Worm (Caenorhabditis elegans): ENCODE results near the gene fbxa-184.

The fbxa-184 gene

ce11 chrII:1742535-1742934 lies 32.5 kb downstream of the fbxa-184 start, which contains the start of gene F36H5.12:
F36H5.12 (plus strand) TSS chrII:1742835.
- TF ChIP-seq K11D2.4 (GFP tag; IDR thresholded peaks at IDR 0.05), result no peak
- no peak for TF ChIP-seq F52B5.7 (tag; optimal IDR thresholded peaks at IDR 0.05)
- no peak for TF ChIP-seq ztf-26 (tag; optimal IDR thresholded peaks at IDR 0.05)
- no peak for TF ChIP-seq hmg-1.2 (GFP tag; IDR thresholded peaks at IDR 0.05)

ce11 chrII:1744183-1744582 lies 34.1 kb downstream of the fbxa-184 start, which contains the start of gene clec-19:
clec-19 (plus strand) TSS chrII:1744483.
- TF ChIP-seq B0019.2 (GFP tag; conservative IDR thresholded peaks at IDR 0.05) (no peak), ztf-22 (GFP tag; optimal IDR thresholded peaks at IDR 0.05) (no peak), sptf-2 (GFP tag; optimal IDR thresholded peaks at IDR 0.05) (no peak), bed-1 (GFP tag; IDR thresholded peaks at IDR 0.05) (no peak), let-607 (tag; optimal IDR thresholded peaks at IDR 0.05) (no peak), F23B12.7 (tag; optimal IDR thresholded peaks at IDR 0.05; ENCODE audit: insufficient read depth) (no peak), lsl-1 (GFP tag; optimal IDR thresholded peaks at IDR 0.05) (no peak), F52B5.7 (tag; optimal IDR thresholded peaks at IDR 0.05) (no peak), tbp1 (GFP tag; optimal IDR thresholded peaks at IDR 0.05) (no peak), ztf-18 (tag; optimal IDR thresholded peaks at IDR 0.05) (no peak), fkh-3 (tag; optimal IDR thresholded peaks at IDR 0.05) (no peak), attf-5 (GFP tag; optimal IDR thresholded peaks at IDR 0.05) (no peak), dpl-1 (GFP tag; optimal IDR thresholded peaks at IDR 0.05) (no peak)

ce11 chrII:1750413-1750812 lies 40.4 kb downstream of the fbxa-184 start, which contains the start of the genes F36H5.13 and F36H5.8:
F36H5.13 (minus strand) TSS chrII:1750513.
F36H5.8 (minus strand) TSS chrII:1750686.
- TF ChIP-seq nfya-2 (GFP tag; IDR thresholded peaks at IDR 0.05) (no peak), tbx-9 (tag; optimal IDR thresholded peaks at IDR 0.05; ENCODE audit: borderline replicate concordance) (no peak), madf-10 (tag; optimal IDR thresholded peaks at IDR 0.05) (no peak), lag-1 (GFP tag; IDR thresholded peaks at IDR 0.05) (no peak), nhr-80 (tag; optimal IDR thresholded peaks at IDR 0.05) (no peak)

ce11 chrII:1752990-1753389 lies 42.9 kb downstream of the fbxa-184 start, which contains the start of gene F36H5.9:
F36H5.9 (minus strand) TSS chrII:1753090.
- no peak for TF ChIP-seq snpc-1.1 (tag; optimal IDR thresholded peaks at IDR 0.05; ENCODE audit: insufficient read depth)
- TF ChIP-seq hlh-26 (GFP tag; conservative IDR thresholded peaks at IDR 0.05), result no peak
- no peak for TF ChIP-seq T26A5.8 (tag; optimal IDR thresholded peaks at IDR 0.05)
- TF ChIP-seq dpff-1 (tag; optimal IDR thresholded peaks at IDR 0.05), result no peak
- TF ChIP-seq B0261.1 (tag; optimal IDR thresholded peaks at IDR 0.05), result no peak
- TF ChIP-seq madf-3 (GFP tag; IDR thresholded peaks at IDR 0.05), result no peak
- TF ChIP-seq ztf-3 (GFP tag; optimal IDR thresholded peaks at IDR 0.05), result no peak
- no peak for TF ChIP-seq athp-1 (tag; optimal IDR thresholded peaks at IDR 0.05)

ce11 chrII:1756072-1756471 lies 46.0 kb downstream of the fbxa-184 start, which contains the start of gene F36H5.17:
F36H5.17 (minus strand) TSS chrII:1756172.
- TF ChIP-seq lir-1 (GFP tag; conservative IDR thresholded peaks at IDR 0.05) (no peak), aptf-2 (GFP tag; conservative IDR thresholded peaks at IDR 0.05) (no peak), tlf-1 (GFP tag; optimal IDR thresholded peaks at IDR 0.05) (no peak), aptf-3 (GFP tag; IDR thresholded peaks at IDR 0.05) (no peak), ztf-18 (tag; optimal IDR thresholded peaks at IDR 0.05) (no peak), nfyb-1 (GFP tag; IDR thresholded peaks at IDR 0.05) (no peak), hrde-1 (tag; optimal IDR thresholded peaks at IDR 0.05; ENCODE audit: borderline replicate concordance) (no peak), Y53G8AR.9 (GFP tag; conservative IDR thresholded peaks at IDR 0.05) (no peak), rcor-1 (GFP tag; IDR thresholded peaks at IDR 0.05) (no peak), T07F8.4 (tag; optimal IDR thresholded peaks at IDR 0.05) (no peak), ceh-79 (tag; optimal IDR thresholded peaks at IDR 0.05) (no peak), ztf-28 (GFP tag; IDR thresholded peaks at IDR 0.05) (no peak)

Measured in whole organism, young adult.